Fruit fly (Drosophila melanogaster) whole organism, embryonic: ENCODE data around the gene CG16957.

Experiments used
- CG12155 ChIP-seq: fragments of 200-800 bp; sonication (Bioruptor generic); optimal IDR thresholded peaks from 3 replicates; lab custom pipeline; 2016; ENCODE audit warnings: missing biosample characterization, missing genetic modification characterization
- CG12744 ChIP-seq: fragments of 200-800 bp; sonication (Bioruptor generic); optimal IDR thresholded peaks from 2 replicates; lab custom pipeline; 2016; ENCODE audit warnings: missing biosample characterization, missing genetic modification characterization
- CG14860 ChIP-seq: fragments of 200-800 bp; sonication (Bioruptor generic); IDR thresholded peaks from 3 replicates; pipeline ENCODE4 v1.3.6; 2022; ENCODE audit warnings: missing biosample characterization, missing genetic modification characterization; ENCODE audit not compliant: partially characterized antibody
- CG15011 ChIP-seq: fragments of 200-800 bp; sonication (Bioruptor generic); optimal IDR thresholded peaks from 3 replicates; lab custom pipeline; 2018; ENCODE audit warnings: missing biosample characterization, mild to moderate bottlenecking, missing genetic modification characterization
- CG16815 ChIP-seq: fragments of 200-800 bp; sonication (Bioruptor generic); optimal IDR thresholded peaks from 3 replicates; lab custom pipeline; 2017; ENCODE audit warnings: missing biosample characterization, mild to moderate bottlenecking, missing genetic modification characterization
- CG17829 ChIP-seq: fragments of 200-800 bp; optimal IDR thresholded peaks from 2 replicates; lab custom pipeline; 2019; ENCODE audit warnings: missing biosample characterization, mild to moderate bottlenecking, missing genetic modification characterization, moderate library complexity
- CG2199 ChIP-seq: fragments of 200-800 bp; sonication (Bioruptor generic); IDR thresholded peaks from 3 replicates; pipeline ENCODE4 v1.3.6; 2022; ENCODE audit warnings: missing biosample characterization, missing genetic modification characterization
- CG31441 ChIP-seq: fragments of 200-800 bp; sonication (Bioruptor generic); IDR thresholded peaks from 2 replicates; pipeline ENCODE4 v1.3.6; 2022; ENCODE audit warnings: missing biosample characterization, missing genetic modification characterization
- CG32767 ChIP-seq: fragments of 200-800 bp; sonication (Bioruptor generic); IDR thresholded peaks from 2 replicates; pipeline ENCODE4 v1.3.6; 2022; ENCODE audit warnings: missing biosample characterization, missing genetic modification characterization
- CG3281 ChIP-seq: fragments of 200-800 bp; sonication (Bioruptor generic); optimal IDR thresholded peaks from 3 replicates; lab custom pipeline; 2017; ENCODE audit warnings: missing biosample characterization, mild to moderate bottlenecking, missing genetic modification characterization
- CG33557 ChIP-seq: fragments of 200-800 bp; sonication (Bioruptor generic); optimal IDR thresholded peaks from 2 replicates; lab custom pipeline; 2019; ENCODE audit warnings: missing biosample characterization, mild to moderate bottlenecking, missing genetic modification characterization, moderate library complexity
- CG3995 ChIP-seq: fragments of 200-800 bp; sonication (Bioruptor generic); optimal IDR thresholded peaks from 3 replicates; lab custom pipeline; 2016; ENCODE audit warnings: missing biosample characterization, missing genetic modification characterization
- CG43689 ChIP-seq: fragments of 200-800 bp; sonication (Bioruptor generic); IDR thresholded peaks from 2 replicates; pipeline ENCODE4 v1.3.6; 2022; ENCODE audit warnings: missing biosample characterization, missing genetic modification characterization
- CG5245 ChIP-seq: fragments of 200-800 bp; sonication (Bioruptor generic); optimal IDR thresholded peaks from 3 replicates; lab custom pipeline; 2016; ENCODE audit warnings: missing biosample characterization, missing genetic modification characterization
- CG6683 ChIP-seq: fragments of 200-800 bp; sonication (Bioruptor generic); optimal IDR thresholded peaks from 2 replicates; lab custom pipeline; 2017; ENCODE audit warnings: missing biosample characterization, mild to moderate bottlenecking, missing genetic modification characterization, missing genetic modification reagents
- CG7357 ChIP-seq: fragments of 200-800 bp; sonication (Bioruptor generic); IDR thresholded peaks from 3 replicates; pipeline ENCODE4 v1.3.6; 2022; ENCODE audit warnings: missing biosample characterization, missing genetic modification characterization
- CG7786 ChIP-seq: fragments of 200-800 bp; sonication (Bioruptor generic); optimal IDR thresholded peaks from 2 replicates; lab custom pipeline; 2016; ENCODE audit warnings: missing biosample characterization, missing genetic modification characterization
- CoRest ChIP-seq: fragments of 200-800 bp; sonication (Bioruptor generic); optimal IDR thresholded peaks from 3 replicates; lab custom pipeline; 2018; ENCODE audit warnings: missing biosample characterization, mild to moderate bottlenecking, missing genetic modification characterization, moderate library complexity
- Dip3 ChIP-seq: fragments of 200-800 bp; sonication (Bioruptor generic); optimal IDR thresholded peaks from 3 replicates; lab custom pipeline; 2016; ENCODE audit warnings: missing biosample characterization, missing genetic modification characterization
- Doc2 ChIP-seq: fragments of 200-800 bp; sonication (Bioruptor generic); IDR thresholded peaks from 2 replicates; pipeline ENCODE4 v1.3.6; 2022; ENCODE audit warnings: missing biosample characterization, missing genetic modification characterization
- Dp ChIP-seq: fragments of 200-800 bp; sonication (Bioruptor generic); optimal IDR thresholded peaks from 2 replicates; lab custom pipeline; 2018; ENCODE audit warnings: missing biosample characterization, mild to moderate bottlenecking, missing genetic modification characterization, moderate library complexity
- H2.0 ChIP-seq: fragments of 200-800 bp; sonication (Bioruptor generic); IDR thresholded peaks from 2 replicates; pipeline ENCODE4 v1.3.6; 2022; ENCODE audit warnings: missing biosample characterization, missing genetic modification characterization
- Lhr ChIP-seq: fragments of 200-800 bp; sonication (Bioruptor generic); optimal IDR thresholded peaks from 3 replicates; lab custom pipeline; 2017; ENCODE audit warnings: mild to moderate bottlenecking, missing biosample characterization, missing genetic modification reagents, missing genetic modification characterization
- Ptx1 ChIP-seq: fragments of 200-800 bp; sonication (Bioruptor generic); IDR thresholded peaks from 2 replicates; pipeline ENCODE4 v1.3.6; 2022; ENCODE audit warnings: missing biosample characterization, missing genetic modification characterization
- Xrp1 ChIP-seq: fragments of 200-800 bp; sonication (Bioruptor generic); IDR thresholded peaks from 2 replicates; pipeline ENCODE4 v1.3.6; 2022; ENCODE audit warnings: missing biosample characterization, missing genetic modification characterization
- ab ChIP-seq: fragments of 200-800 bp; sonication (Bioruptor generic); optimal IDR thresholded peaks from 2 replicates; lab custom pipeline; 2016; ENCODE audit warnings: missing biosample characterization, missing genetic modification characterization
- caup ChIP-seq: fragments of 200-800 bp; sonication (Bioruptor generic); optimal IDR thresholded peaks from 3 replicates; lab custom pipeline; 2017; ENCODE audit warnings: missing biosample characterization, mild to moderate bottlenecking, missing genetic modification characterization, moderate library complexity; ENCODE audit not compliant: severe bottlenecking
- croc ChIP-seq: fragments of 200-800 bp; sonication (Bioruptor generic); conservative IDR thresholded peaks from 3 replicates; pipeline ENCODE4 v1.3.6; 2022; ENCODE audit warnings: missing biosample characterization, missing genetic modification characterization
- da ChIP-seq: fragments of 200-800 bp; sonication (Bioruptor generic); optimal IDR thresholded peaks from 2 replicates; lab custom pipeline; 2016; ENCODE audit warnings: missing biosample characterization, missing genetic modification characterization
- dmrt11E ChIP-seq: fragments of 200-800 bp; sonication (Bioruptor generic); optimal IDR thresholded peaks from 3 replicates; lab custom pipeline; 2018; ENCODE audit warnings: missing biosample characterization, mild to moderate bottlenecking, missing genetic modification characterization, moderate library complexity
- ewg ChIP-seq: fragments of 200-800 bp; sonication (Bioruptor generic); optimal IDR thresholded peaks from 3 replicates; lab custom pipeline; 2017; ENCODE audit warnings: mild to moderate bottlenecking, missing biosample characterization, missing genetic modification reagents, missing genetic modification characterization
- gcm2 ChIP-seq: fragments of 200-800 bp; sonication (Bioruptor generic); optimal IDR thresholded peaks from 2 replicates; lab custom pipeline; 2016; ENCODE audit warnings: missing biosample characterization, missing genetic modification characterization
- gro ChIP-seq: fragments of 200-800 bp; sonication (Bioruptor generic); optimal IDR thresholded peaks from 2 replicates; lab custom pipeline; 2016; ENCODE audit warnings: missing biosample characterization, missing genetic modification characterization
- jing ChIP-seq: fragments of 200-800 bp; sonication (Bioruptor generic); optimal IDR thresholded peaks from 2 replicates; lab custom pipeline; 2018; ENCODE audit warnings: missing biosample characterization, mild to moderate bottlenecking, missing genetic modification characterization
- klu ChIP-seq: fragments of 200-800 bp; sonication (Bioruptor generic); IDR thresholded peaks from 2 replicates; pipeline ENCODE4 v1.3.6; 2022; ENCODE audit warnings: missing biosample characterization, missing genetic modification characterization
- luna ChIP-seq: fragments of 200-800 bp; sonication (Bioruptor generic); optimal IDR thresholded peaks from 2 replicates; lab custom pipeline; 2016; ENCODE audit warnings: missing biosample characterization, missing genetic modification characterization
- nau ChIP-seq: fragments of 200-800 bp; sonication (Bioruptor generic); optimal IDR thresholded peaks from 3 replicates; lab custom pipeline; 2017; ENCODE audit warnings: missing biosample characterization, mild to moderate bottlenecking, missing genetic modification characterization, missing genetic modification reagents
- nerfin-2 ChIP-seq: fragments of 200-800 bp; sonication (Bioruptor generic); IDR thresholded peaks from 2 replicates; pipeline ENCODE4 v1.3.6; 2022; ENCODE audit warnings: missing biosample characterization, missing genetic modification characterization; ENCODE audit not compliant: partially characterized antibody
- nmo ChIP-seq: fragments of 200-800 bp; sonication (Bioruptor generic); optimal IDR thresholded peaks from 2 replicates; lab custom pipeline; 2018; ENCODE audit warnings: missing biosample characterization, mild to moderate bottlenecking, missing genetic modification characterization, moderate library complexity
- org-1 ChIP-seq: fragments of 200-800 bp; sonication (Bioruptor generic); optimal IDR thresholded peaks from 2 replicates; lab custom pipeline; 2017; ENCODE audit warnings: missing biosample characterization, missing genetic modification characterization
- p53 ChIP-seq: fragments of 200-800 bp; sonication (Bioruptor generic); optimal IDR thresholded peaks from 2 replicates; lab custom pipeline; 2016; ENCODE audit warnings: missing biosample characterization, missing genetic modification characterization
- pb ChIP-seq: fragments of 200-800 bp; sonication (Bioruptor generic); optimal IDR thresholded peaks from 3 replicates; lab custom pipeline; 2016; ENCODE audit warnings: missing biosample characterization, missing genetic modification characterization
- prd ChIP-seq, 3 experiments: fragments of >200 bp in 2 of 3; fragments of 200-800 bp in 1 of 3; sonication (Bioruptor generic) in 1 of 3; optimal IDR thresholded peaks in 2 of 3; IDR thresholded peaks in 1 of 3; 2 replicates in 2 of 3; 3 replicates in 1 of 3; pipeline versions ENCODE4 v1.3.6 to Lab custom; 2017 to 2022; ENCODE audit warnings: missing biosample characterization in 1 of 3, missing genetic modification characterization in 1 of 3
- run ChIP-seq: fragments of 200-800 bp; sonication (Bioruptor generic); optimal IDR thresholded peaks from 3 replicates; lab custom pipeline; 2018; ENCODE audit warnings: missing biosample characterization, mild to moderate bottlenecking, missing genetic modification characterization
- so ChIP-seq: fragments of 200-800 bp; sonication (Bioruptor generic); IDR thresholded peaks from 3 replicates; pipeline ENCODE4 v1.3.6; 2022; ENCODE audit warnings: missing biosample characterization, missing genetic modification characterization
- sob ChIP-seq: fragments of 200-800 bp; sonication (Bioruptor generic); IDR thresholded peaks from 2 replicates; pipeline ENCODE4 v1.3.6; 2022; ENCODE audit warnings: missing biosample characterization, missing genetic modification characterization
- stwl ChIP-seq: fragments of 200-800 bp; sonication (Bioruptor generic); optimal IDR thresholded peaks from 3 replicates; lab custom pipeline; 2018; ENCODE audit warnings: missing biosample characterization, mild to moderate bottlenecking, missing genetic modification characterization, moderate library complexity
- unpg ChIP-seq: fragments of 200-800 bp; sonication (Bioruptor generic); optimal IDR thresholded peaks from 3 replicates; lab custom pipeline; 2018; ENCODE audit warnings: missing biosample characterization, mild to moderate bottlenecking, missing genetic modification characterization, moderate library complexity
- zf30C ChIP-seq: fragments of 200-800 bp; sonication (Bioruptor generic); optimal IDR thresholded peaks from 3 replicates; lab custom pipeline; 2018; ENCODE audit warnings: missing biosample characterization, mild to moderate bottlenecking, missing genetic modification characterization
- zfh2 ChIP-seq: fragments of 200-800 bp; sonication (Bioruptor generic); optimal IDR thresholded peaks from 2 replicates; lab custom pipeline; 2016; ENCODE audit warnings: missing biosample characterization, missing genetic modification characterization

CG16957 gene

DNA sequence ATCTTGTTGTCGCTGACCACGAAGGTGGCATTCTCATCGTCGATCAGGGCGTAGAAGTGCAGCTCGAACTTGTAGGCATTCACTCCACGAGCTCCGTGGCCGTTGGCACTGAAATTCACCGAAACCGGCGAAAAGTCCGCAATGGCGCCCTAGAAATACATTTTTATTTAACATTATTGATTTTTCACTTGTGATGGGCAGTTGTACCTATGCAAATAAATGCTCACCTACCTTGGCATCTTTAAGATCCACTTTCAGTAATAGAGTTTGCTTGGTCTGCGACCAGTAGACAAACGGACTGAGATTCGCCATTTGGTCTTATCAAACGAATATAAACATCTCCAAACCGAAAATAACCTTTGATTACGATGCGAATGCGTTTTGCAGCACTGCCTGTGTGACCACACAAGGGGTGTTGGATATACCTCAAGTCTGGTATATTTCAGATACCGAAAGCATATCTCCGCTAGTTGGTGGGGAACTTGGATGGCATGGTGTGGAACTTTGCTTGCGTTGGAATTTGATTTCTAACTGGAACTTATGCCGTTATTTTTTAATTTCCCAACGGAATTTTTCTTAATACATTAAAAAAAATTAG is 49.4 kb upstream of the CG16957 start, which contains the start of gene Hacd2 (continued):
- TF ChIP-seq ewg (GFP tag; lab: Kevin White, UChicago) = no peak
- TF ChIP-seq ab (GFP tag; lab: Kevin White, UChicago) = no peak
- no peak for TF ChIP-seq prd (optimal IDR thresholded peaks at IDR 0.05; lab: Kevin White, UChicago)
- no peak for TF ChIP-seq prd (GFP tag; IDR thresholded peaks at IDR 0.05; lab: Robert Waterston, UW)
- TF ChIP-seq nerfin-2 (GFP tag; lab: Robert Waterston, UW) = no peak
- peak; percentile 58 for TF ChIP-seq nmo (GFP tag; lab: Kevin White, UChicago)
- no peak for TF ChIP-seq gcm2 (GFP tag; lab: Kevin White, UChicago)
- TF ChIP-seq CG43689 (GFP tag; lab: Robert Waterston, UW) = no peak
- TF ChIP-seq CG17829 = no peak
- TF ChIP-seq CG6683 = no peak
- no peak for TF ChIP-seq da (GFP tag; lab: Kevin White, UChicago)
- TF ChIP-seq stwl = peak; percentile 99
- no peak for TF ChIP-seq Doc2 (GFP tag; lab: Robert Waterston, UW)
- TF ChIP-seq CG5245 (GFP tag; lab: Kevin White, UChicago) = no peak
- peak; percentile 26 for TF ChIP-seq CG12744 (GFP tag; lab: Kevin White, UChicago)
- no peak for TF ChIP-seq H2.0 (GFP tag; lab: Robert Waterston, UW)
- 0 out of 2 replicates have a peak, but pooled peaks have one; percentile 14 for TF ChIP-seq Xrp1 (GFP tag; lab: Robert Waterston, UW)
- peak; percentile 92 for TF ChIP-seq Lhr (GFP tag; lab: Kevin White, UChicago)
- no peak for TF ChIP-seq CG33557 (GFP tag; lab: Kevin White, UChicago)
- no peak for TF ChIP-seq sob (GFP tag; lab: Robert Waterston, UW)
- TF ChIP-seq CoRest (tag; lab: Kevin White, UChicago) = peak; percentile 65
- no peak for TF ChIP-seq nau (GFP tag; lab: Kevin White, UChicago)
- no peak for TF ChIP-seq luna (GFP tag; lab: Kevin White, UChicago)
- no peak for TF ChIP-seq CG7357
- no peak for TF ChIP-seq CG15011 (GFP tag; lab: Kevin White, UChicago)
- no peak for TF ChIP-seq pb (GFP tag; lab: Kevin White, UChicago)
- no peak for TF ChIP-seq Dip3 (GFP tag; lab: Kevin White, UChicago)
- TF ChIP-seq p53 (GFP tag; lab: Kevin White, UChicago) = peak; percentile 0
- TF ChIP-seq CG16815 (GFP tag; lab: Kevin White, UChicago) = no peak
- TF ChIP-seq CG3995 (GFP tag; lab: Kevin White, UChicago) = no peak
- TF ChIP-seq org-1 = no peak
- TF ChIP-seq CG31441 (GFP tag; lab: Robert Waterston, UW) = 0 out of 2 replicates have a peak, but pooled peaks have one; percentile 18
- no peak for TF ChIP-seq dmrt11E (tag; lab: Kevin White, UChicago)
- TF ChIP-seq CG3281 (GFP tag; lab: Kevin White, UChicago) = no peak
- TF ChIP-seq so (GFP tag; lab: Robert Waterston, UW) = no peak
- TF ChIP-seq unpg (GFP tag; lab: Kevin White, UChicago) = no peak
- TF ChIP-seq run = no peak
- peak; percentile 76; the same call in 2 of the 3 replicates for TF ChIP-seq CG2199 (GFP tag; lab: Robert Waterston, UW)
- no peak for TF ChIP-seq klu (GFP tag; lab: Robert Waterston, UW)
- peak; percentile 52 for TF ChIP-seq Dp (GFP tag; lab: Kevin White, UChicago)
- peak; percentile 48 for TF ChIP-seq zfh2 (GFP tag; lab: Kevin White, UChicago)
- TF ChIP-seq croc = no peak
- TF ChIP-seq jing (GFP tag; lab: Kevin White, UChicago) = no peak
- TF ChIP-seq CG14860 (GFP tag; lab: Robert Waterston, UW) = 0 out of 3 replicates have a peak, but pooled peaks have one; percentile 11
- peak; percentile 23 for TF ChIP-seq CG7786 (GFP tag; lab: Kevin White, UChicago)
- TF ChIP-seq zf30C (GFP tag; lab: Kevin White, UChicago) = no peak
- TF ChIP-seq CG32767 (GFP tag; lab: Robert Waterston, UW) = no peak
- no peak for TF ChIP-seq Ptx1 (GFP tag; lab: Robert Waterston, UW)
- peak; percentile 25 for TF ChIP-seq gro (GFP tag; lab: Kevin White, UChicago)
- no peak for TF ChIP-seq caup (GFP tag; lab: Kevin White, UChicago)
- no peak for TF ChIP-seq CG12155 (GFP tag; lab: Kevin White, UChicago)
